Worm (Caenorhabditis elegans): ENCODE results near the gene F57B9.3.

DNA sequence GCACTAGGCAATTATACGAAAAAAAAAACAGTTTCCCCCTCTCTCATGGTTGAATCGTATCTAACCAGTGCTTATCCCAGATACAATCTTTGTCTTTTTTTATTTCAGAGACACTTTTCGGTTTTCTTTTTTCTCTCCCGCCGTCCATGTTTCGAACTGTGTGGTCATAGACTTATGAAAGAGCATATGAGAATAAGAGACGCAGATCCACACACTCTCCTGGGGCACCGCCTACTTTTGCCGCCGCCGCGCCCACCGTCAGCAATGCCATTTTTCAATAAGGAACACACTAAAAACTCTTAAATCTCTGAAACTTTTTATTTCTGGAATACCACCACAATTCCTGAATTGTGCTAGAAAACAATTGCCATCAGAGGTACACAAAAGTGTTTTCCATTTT lies 50.3 kb downstream of the F57B9.3 start, which contains the start of gene prk-1:
- TF ChIP-seq flt-1 (GFP tag; IDR thresholded peaks at IDR 0.05), result no peak
- no peak for TF ChIP-seq ref-1 (GFP tag; conservative IDR thresholded peaks at IDR 0.05)
- TF ChIP-seq ztf-23 (GFP tag; IDR thresholded peaks at IDR 0.05), result no peak
